Worm (Caenorhabditis elegans): ENCODE results near the gene F56C9.8.

Gene F56C9.8

DNA sequence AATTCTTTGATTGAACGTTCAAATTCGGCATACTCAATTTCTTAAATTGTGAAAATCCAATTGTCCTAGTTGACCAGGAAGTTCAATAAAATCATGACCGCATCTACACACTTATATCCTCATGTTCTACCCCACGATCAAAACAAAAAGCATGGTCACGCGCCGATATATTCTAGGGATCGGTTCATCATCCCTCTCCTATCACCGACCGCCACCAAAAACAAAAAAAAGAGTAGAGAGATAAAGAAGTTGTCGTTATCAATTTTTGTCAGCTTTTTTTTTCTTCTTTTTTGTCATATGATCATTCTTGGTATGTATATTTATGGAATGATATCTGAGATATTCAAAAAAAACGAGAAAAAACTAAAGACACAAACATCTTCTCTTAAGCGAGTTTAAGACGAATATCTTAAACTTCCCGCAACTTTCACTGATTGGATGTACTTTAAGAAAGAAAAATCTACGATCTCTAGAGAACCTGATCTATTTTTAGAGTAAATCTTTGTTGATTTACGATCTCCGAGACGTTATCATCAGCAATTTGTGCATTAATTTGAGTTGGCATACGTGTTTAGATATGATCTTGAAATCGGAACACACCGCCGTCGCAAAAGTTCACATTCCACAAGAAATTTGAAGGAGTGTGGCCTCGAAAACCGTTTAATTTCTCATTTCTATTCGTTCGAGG, 14.2 kb downstream of the F56C9.8 start:
- TF ChIP-seq nhr-21 (tag; optimal IDR thresholded peaks at IDR 0.05) (peak; percentile 61), gmeb-1 (tag; optimal IDR thresholded peaks at IDR 0.05) (peak; percentile 27), blmp-1 (tag; optimal IDR thresholded peaks at IDR 0.05; ENCODE audit: insufficient read depth) (peak; percentile 26), elt-1 (tag; optimal IDR thresholded peaks at IDR 0.05) (peak; percentile 85), sma-3 (GFP tag; optimal IDR thresholded peaks at IDR 0.05) (peak; percentile 61), nhr-129 (tag; optimal IDR thresholded peaks at IDR 0.05) (peak; percentile 5), zag-1 (tag; optimal IDR thresholded peaks at IDR 0.05) (no peak), mdl-1 (tag; optimal IDR thresholded peaks at IDR 0.05) (peak in 1 of 2 experiments; percentile 22), lin-13 (GFP tag; optimal IDR thresholded peaks at IDR 0.05) (no peak), fos-1 (tag; optimal IDR thresholded peaks at IDR 0.05) (no peak), F13H6.1 (tag; optimal IDR thresholded peaks at IDR 0.05) (no peak), lsy-2 (tag; optimal IDR thresholded peaks at IDR 0.05) (peak in 1 of 2 experiments; percentile 33), lin-39 (tag; optimal IDR thresholded peaks at IDR 0.05) (no peak), sma-9 (GFP tag; optimal IDR thresholded peaks at IDR 0.05) (peak; percentile 34), sma-9 (tag; optimal IDR thresholded peaks at IDR 0.05) (no peak)

DNA sequence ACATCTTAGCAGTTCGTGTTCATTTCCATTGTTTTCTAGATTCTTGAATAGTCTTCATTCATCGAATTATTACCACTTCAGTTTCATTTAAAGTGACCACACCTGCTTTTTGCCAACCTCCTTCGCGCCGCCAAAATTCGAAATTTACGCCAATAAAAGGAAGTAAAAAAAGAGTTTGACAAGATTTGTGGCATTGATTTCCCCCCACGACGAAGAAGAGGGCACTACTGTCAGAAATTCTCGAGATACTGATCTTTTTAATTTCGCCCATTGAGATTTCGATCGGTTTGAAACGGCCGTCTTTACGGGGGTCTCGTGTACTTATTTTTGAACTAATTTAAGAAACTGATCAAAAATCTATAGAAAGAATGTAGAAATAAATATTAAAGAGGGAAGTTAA, 17.6 kb downstream of the F56C9.8 start:
- TF ChIP-seq mab-5 (tag; optimal IDR thresholded peaks at IDR 0.05) (no peak), ceh-82 (tag; optimal IDR thresholded peaks at IDR 0.05) (no peak), nhr-12 (tag; optimal IDR thresholded peaks at IDR 0.05) (no peak), nhr-237 (tag; optimal IDR thresholded peaks at IDR 0.05) (no peak), unc-39 (tag; optimal IDR thresholded peaks at IDR 0.05) (no peak), egl-27 (tag; optimal IDR thresholded peaks at IDR 0.05) (no peak), F13H6.1 (tag; optimal IDR thresholded peaks at IDR 0.05) (no peak), nhr-25 (tag; optimal IDR thresholded peaks at IDR 0.05) (peak; percentile 7), lin-39 (tag; optimal IDR thresholded peaks at IDR 0.05) (no peak), alr-1 (tag; optimal IDR thresholded peaks at IDR 0.05) (no peak), nhr-21 (tag; optimal IDR thresholded peaks at IDR 0.05) (no peak), sma-9 (GFP tag; optimal IDR thresholded peaks at IDR 0.05) (peak; percentile 27), sma-9 (tag; optimal IDR thresholded peaks at IDR 0.05) (no peak), lin-11 (tag; optimal IDR thresholded peaks at IDR 0.05) (no peak), nhr-77 (tag; optimal IDR thresholded peaks at IDR 0.05) (no peak), elt-1 (tag; optimal IDR thresholded peaks at IDR 0.05) (peak; percentile 43), nhr-10 (tag; optimal IDR thresholded peaks at IDR 0.05) (no peak), R02D3.7 (tag; optimal IDR thresholded peaks at IDR 0.05) (no peak), unc-55 (GFP tag; optimal IDR thresholded peaks at IDR 0.05) (no peak), ZK546.5 (tag; optimal IDR thresholded peaks at IDR 0.05) (no peak), ceh-16 (tag; optimal IDR thresholded peaks at IDR 0.05) (peak; percentile 33), sem-4 (tag; optimal IDR thresholded peaks at IDR 0.05) (no peak), dmd-4 (tag; optimal IDR thresholded peaks at IDR 0.05) (no peak), fos-1 (tag; optimal IDR thresholded peaks at IDR 0.05) (no peak), crh-2 (tag; optimal IDR thresholded peaks at IDR 0.05) (no peak)

DNA sequence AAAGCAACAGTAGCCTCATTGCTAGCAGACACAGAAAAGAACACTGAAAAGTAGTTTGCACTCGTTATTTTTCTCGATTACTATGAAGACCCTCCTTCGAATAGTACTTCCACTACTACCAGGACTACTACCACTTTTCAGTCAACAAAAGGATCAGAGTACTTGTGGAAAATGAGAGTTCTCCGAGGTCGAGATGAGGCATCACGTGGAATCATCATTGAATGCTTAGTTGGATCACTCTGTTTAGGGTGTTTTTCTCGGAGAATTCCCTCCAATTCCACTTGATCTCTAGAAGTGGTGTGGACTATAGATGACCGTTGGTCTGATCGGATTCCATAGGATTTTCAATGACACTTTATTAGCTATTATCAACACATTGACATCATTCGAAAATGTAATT, 18.5 kb downstream of the F56C9.8 start:
- TF ChIP-seq sma-3 (GFP tag; optimal IDR thresholded peaks at IDR 0.05) (no peak), nhr-129 (tag; optimal IDR thresholded peaks at IDR 0.05) (peak; percentile 9), nhr-25 (tag; optimal IDR thresholded peaks at IDR 0.05) (peak; percentile 43), sma-9 (GFP tag; optimal IDR thresholded peaks at IDR 0.05) (peak; percentile 41), sma-9 (tag; optimal IDR thresholded peaks at IDR 0.05) (no peak)

DNA sequence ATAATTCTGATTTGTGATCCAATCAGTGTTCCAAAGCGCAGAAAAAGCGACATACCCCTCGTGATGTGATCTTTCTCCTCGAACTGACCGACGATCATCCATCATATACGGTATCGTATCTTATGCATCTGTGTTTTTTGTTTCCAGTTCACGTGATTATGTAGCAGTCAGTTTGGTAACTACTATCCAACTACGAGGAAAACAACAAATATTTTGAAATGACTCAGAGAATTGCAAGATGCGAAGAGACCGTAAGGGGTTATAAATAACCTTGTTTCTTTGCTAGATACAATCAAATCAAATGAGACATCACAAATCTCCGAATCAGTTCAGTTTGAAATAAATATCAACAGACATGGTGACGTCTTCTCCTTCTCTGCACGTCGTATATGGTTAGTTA, 19.1 kb downstream of the F56C9.8 start:
- TF ChIP-seq ceh-16 (tag; optimal IDR thresholded peaks at IDR 0.05) = peak; percentile 67
- TF ChIP-seq nhr-23 (tag; optimal IDR thresholded peaks at IDR 0.05) = peak; percentile 24
- TF ChIP-seq skn-1 (tag; optimal IDR thresholded peaks at IDR 0.05) = no peak
- TF ChIP-seq elt-1 (tag; optimal IDR thresholded peaks at IDR 0.05) = peak; percentile 37
- no peak for TF ChIP-seq nhr-12 (tag; optimal IDR thresholded peaks at IDR 0.05)
- TF ChIP-seq sma-9 (GFP tag; optimal IDR thresholded peaks at IDR 0.05) = peak; percentile 83
- TF ChIP-seq sma-9 (tag; optimal IDR thresholded peaks at IDR 0.05) = no peak
- no peak for TF ChIP-seq unc-62 (GFP tag; optimal IDR thresholded peaks at IDR 0.05)
- TF ChIP-seq ztf-11 (tag; optimal IDR thresholded peaks at IDR 0.05) = no peak
- no peak for TF ChIP-seq unc-55 (GFP tag; optimal IDR thresholded peaks at IDR 0.05)
- TF ChIP-seq snpc-4 (tag; optimal IDR thresholded peaks at IDR 0.05) = no peak
- TF ChIP-seq fos-1 (tag; optimal IDR thresholded peaks at IDR 0.05) = peak; percentile 21
- TF ChIP-seq zag-1 (tag; optimal IDR thresholded peaks at IDR 0.05) = no peak
- no peak for TF ChIP-seq nhr-77 (tag; optimal IDR thresholded peaks at IDR 0.05)
- no peak for TF ChIP-seq egl-27 (tag; optimal IDR thresholded peaks at IDR 0.05)
- no peak for TF ChIP-seq unc-39 (tag; optimal IDR thresholded peaks at IDR 0.05)
- TF ChIP-seq nhr-21 (tag; optimal IDR thresholded peaks at IDR 0.05) = peak; percentile 84
- TF ChIP-seq nhr-11 (tag; optimal IDR thresholded peaks at IDR 0.05) = no peak
- TF ChIP-seq dmd-4 (tag; optimal IDR thresholded peaks at IDR 0.05) = no peak
- peak; percentile 51 for TF ChIP-seq nhr-6 (tag; optimal IDR thresholded peaks at IDR 0.05)
- peak; percentile 72 for TF ChIP-seq blmp-1 (tag; optimal IDR thresholded peaks at IDR 0.05; ENCODE audit: insufficient read depth)
- TF ChIP-seq nhr-25 (tag; optimal IDR thresholded peaks at IDR 0.05) = peak; percentile 89
- TF ChIP-seq lin-39 (tag; optimal IDR thresholded peaks at IDR 0.05) = no peak
- no peak for TF ChIP-seq mbf-1 (tag; optimal IDR thresholded peaks at IDR 0.05)
- TF ChIP-seq crh-2 (tag; optimal IDR thresholded peaks at IDR 0.05) = peak; percentile 63
- TF ChIP-seq nhr-237 (tag; optimal IDR thresholded peaks at IDR 0.05) = no peak
- TF ChIP-seq sma-3 (GFP tag; optimal IDR thresholded peaks at IDR 0.05) = peak; percentile 98
- no peak for TF ChIP-seq alr-1 (tag; optimal IDR thresholded peaks at IDR 0.05)
- TF ChIP-seq lsy-2 (tag; optimal IDR thresholded peaks at IDR 0.05) = peak in 1 of 2 experiments; percentile 71
- TF ChIP-seq lin-11 (tag; optimal IDR thresholded peaks at IDR 0.05) = no peak
- peak in 1 of 2 experiments; percentile 32 for TF ChIP-seq mdl-1 (tag; optimal IDR thresholded peaks at IDR 0.05)
- TF ChIP-seq mab-5 (tag; optimal IDR thresholded peaks at IDR 0.05) = no peak
- TF ChIP-seq ama-1 (optimal IDR thresholded peaks at IDR 0.05) = no peak
- TF ChIP-seq lin-13 (GFP tag; optimal IDR thresholded peaks at IDR 0.05) = no peak
